Worm (Caenorhabditis elegans) whole organism, mixed stage, embryonic: ENCODE data around the gene mec-17.

Source experiments
- M03D4.4 ChIP-seq: sonication (generic microtip); optimal IDR thresholded peaks from 2 replicates; lab custom pipeline; 2017; ENCODE audit warnings: mild to moderate bottlenecking, missing genetic modification characterization, missing compliant biosample characterization
- bed-3 ChIP-seq: fragments of 200-800 bp; sonication (Bioruptor generic); optimal IDR thresholded peaks from 3 replicates; lab custom pipeline; 2018; ENCODE audit warnings: mild to moderate bottlenecking, missing genetic modification characterization, moderate library complexity, missing compliant biosample characterization
- ceh-39 ChIP-seq: fragments of 150-350 bp; optimal IDR thresholded peaks from 2 replicates; lab custom pipeline; 2014; ENCODE audit warnings: missing biosample characterization, missing genetic modification characterization
- ceh-83 ChIP-seq: fragments of 200-800 bp; sonication (Bioruptor generic); optimal IDR thresholded peaks from 2 replicates; lab custom pipeline; 2018; ENCODE audit warnings: mild to moderate bottlenecking, missing genetic modification characterization, missing compliant biosample characterization
- ces-1 ChIP-seq: fragments of 150-350 bp; optimal IDR thresholded peaks from 2 replicates; lab custom pipeline; 2014; ENCODE audit warnings: missing biosample characterization, missing genetic modification reagents, missing genetic modification characterization
- cnd-1 ChIP-seq: fragments of 200-800 bp; sonication (Bioruptor generic); optimal IDR thresholded peaks from 2 replicates; lab custom pipeline; 2018; ENCODE audit warnings: mild to moderate bottlenecking, missing genetic modification characterization, missing compliant biosample characterization
- drap-1 ChIP-seq: fragments of 200-800 bp; sonication (Bioruptor generic); optimal IDR thresholded peaks from 3 replicates; lab custom pipeline; 2018; ENCODE audit warnings: mild to moderate bottlenecking, missing genetic modification characterization, missing compliant biosample characterization
- elt-1 ChIP-seq: sonication (generic microtip); optimal IDR thresholded peaks from 2 replicates; lab custom pipeline; 2017; ENCODE audit warnings: missing genetic modification characterization, mild to moderate bottlenecking, missing compliant biosample characterization, antibody characterized with exemption, moderate library complexity, borderline replicate concordance; ENCODE audit not compliant: insufficient read depth
- flh-1 ChIP-seq: fragments of 200-800 bp; sonication (Bioruptor generic); optimal IDR thresholded peaks from 2 replicates; lab custom pipeline; 2018; ENCODE audit warnings: mild to moderate bottlenecking, missing genetic modification characterization, moderate library complexity, missing compliant biosample characterization
- ham-2 ChIP-seq: fragments of 200-800 bp; sonication (Bioruptor generic); optimal IDR thresholded peaks from 2 replicates; lab custom pipeline; 2018; ENCODE audit warnings: mild to moderate bottlenecking, missing genetic modification characterization, missing compliant biosample characterization
- hlh-1 ChIP-seq: fragments of 150-350 bp; optimal IDR thresholded peaks from 2 replicates; lab custom pipeline; 2014; ENCODE audit warnings: missing biosample characterization, missing genetic modification reagents, missing genetic modification characterization
- lin-13 ChIP-seq: fragments of 150-350 bp; optimal IDR thresholded peaks from 2 replicates; lab custom pipeline; 2014; ENCODE audit warnings: missing biosample characterization, missing genetic modification characterization
- lin-32 ChIP-seq: fragments of 200-800 bp; sonication (Bioruptor generic); optimal IDR thresholded peaks from 2 replicates; lab custom pipeline; 2018; ENCODE audit warnings: mild to moderate bottlenecking, missing genetic modification characterization, missing compliant biosample characterization
- lsy-2 ChIP-seq: fragments of 150-350 bp; optimal IDR thresholded peaks from 2 replicates; lab custom pipeline; 2014; ENCODE audit warnings: missing biosample characterization, missing genetic modification characterization
- mab-5 ChIP-seq: fragments of 150-350 bp; optimal IDR thresholded peaks from 2 replicates; lab custom pipeline; 2014; ENCODE audit warnings: missing biosample characterization, missing genetic modification characterization
- mep-1 ChIP-seq: fragments of 150-350 bp; optimal IDR thresholded peaks from 2 replicates; lab custom pipeline; 2017; ENCODE audit warnings: missing biosample characterization, missing genetic modification reagents, missing genetic modification characterization, inconsistent platforms
- mls-2 ChIP-seq: sonication (generic microtip); optimal IDR thresholded peaks from 2 replicates; lab custom pipeline; 2016; ENCODE audit warnings: mild to moderate bottlenecking, missing genetic modification characterization, moderate library complexity, missing compliant biosample characterization
- nhr-12 ChIP-seq: fragments of 150-350 bp; optimal IDR thresholded peaks from 2 replicates; lab custom pipeline; 2014; ENCODE audit warnings: missing biosample characterization, missing genetic modification characterization
- nhr-2 ChIP-seq: fragments of 150-350 bp; optimal IDR thresholded peaks from 2 replicates; lab custom pipeline; 2014; ENCODE audit warnings: missing biosample characterization, missing genetic modification characterization
- nhr-237 ChIP-seq: fragments of 150-350 bp; optimal IDR thresholded peaks from 2 replicates; lab custom pipeline; 2014; ENCODE audit warnings: missing biosample characterization, missing genetic modification characterization
- nhr-28 ChIP-seq: fragments of 150-350 bp; optimal IDR thresholded peaks from 2 replicates; lab custom pipeline; 2014; ENCODE audit warnings: missing biosample characterization, missing genetic modification characterization
- nhr-76 ChIP-seq: sonication (generic microtip); optimal IDR thresholded peaks from 2 replicates; lab custom pipeline; 2017; ENCODE audit warnings: missing biosample characterization, missing genetic modification characterization
- pha-4 ChIP-seq: fragments of 150-350 bp; optimal IDR thresholded peaks from 2 replicates; lab custom pipeline; 2018; ENCODE audit warnings: missing biosample characterization, missing genetic modification reagents, missing genetic modification characterization
- sem-2 ChIP-seq: fragments of 200-800 bp; sonication (Bioruptor generic); optimal IDR thresholded peaks from 2 replicates; lab custom pipeline; 2018; ENCODE audit warnings: mild to moderate bottlenecking, missing genetic modification characterization, missing compliant biosample characterization
- snpc-4 ChIP-seq: fragments of 150-350 bp; optimal IDR thresholded peaks from 2 replicates; lab custom pipeline; 2014; ENCODE audit warnings: missing biosample characterization, missing genetic modification characterization
- sptf-1 ChIP-seq: sonication (generic microtip); optimal IDR thresholded peaks from 2 replicates; lab custom pipeline; 2017; ENCODE audit warnings: mild to moderate bottlenecking, missing genetic modification characterization, moderate library complexity, missing compliant biosample characterization
- tbx-8 ChIP-seq: fragments of 200-800 bp; sonication (Bioruptor generic); optimal IDR thresholded peaks from 2 replicates; lab custom pipeline; 2018; ENCODE audit warnings: mild to moderate bottlenecking, missing genetic modification characterization, moderate library complexity, missing compliant biosample characterization
- unc-120 ChIP-seq: sonication (generic microtip); optimal IDR thresholded peaks from 2 replicates; lab custom pipeline; 2017; ENCODE audit warnings: missing genetic modification characterization, missing compliant biosample characterization; ENCODE audit not compliant: poor library complexity, severe bottlenecking
- unc-39 ChIP-seq: fragments of 150-350 bp; optimal IDR thresholded peaks from 2 replicates; lab custom pipeline; 2014; ENCODE audit warnings: missing biosample characterization, missing genetic modification characterization
- unc-62 ChIP-seq: fragments of 150-350 bp; optimal IDR thresholded peaks from 2 replicates; lab custom pipeline; 2014; ENCODE audit warnings: missing biosample characterization, missing genetic modification reagents, missing genetic modification characterization
- zip-8 ChIP-seq: fragments of 150-350 bp; optimal IDR thresholded peaks from 2 replicates; lab custom pipeline; 2014; ENCODE audit warnings: missing biosample characterization, missing genetic modification characterization
- ztf-11 ChIP-seq: fragments of 150-350 bp; optimal IDR thresholded peaks from 2 replicates; lab custom pipeline; 2014; ENCODE audit warnings: missing biosample characterization, missing genetic modification characterization

mec-17 gene

DNA sequence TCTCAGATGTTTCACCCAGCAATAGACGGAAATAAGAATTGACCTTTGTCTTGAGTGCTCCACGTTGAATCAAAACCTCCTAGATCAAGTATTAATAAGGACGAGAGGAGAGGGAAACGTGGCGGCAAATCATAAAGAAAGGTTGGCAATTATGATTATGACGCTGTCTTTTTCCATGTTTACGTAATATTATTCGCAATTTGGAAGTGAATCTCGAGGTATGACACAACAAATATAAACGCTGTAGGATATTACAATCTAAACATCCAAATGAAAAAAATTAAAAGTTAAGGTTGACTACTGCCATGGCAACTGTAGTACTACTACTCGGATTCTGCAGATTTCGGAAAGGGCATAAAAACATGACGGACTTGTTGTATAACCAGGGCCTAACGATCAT lies 19.2 kb upstream of the mec-17 start:
- TF ChIP-seq zip-8 (tag; lab: Kevin White, UChicago) (peak; percentile 51), ham-2 (GFP tag; lab: Kevin White, UChicago) (no peak), nhr-2 (tag; lab: Kevin White, UChicago) (peak; percentile 68)

DNA sequence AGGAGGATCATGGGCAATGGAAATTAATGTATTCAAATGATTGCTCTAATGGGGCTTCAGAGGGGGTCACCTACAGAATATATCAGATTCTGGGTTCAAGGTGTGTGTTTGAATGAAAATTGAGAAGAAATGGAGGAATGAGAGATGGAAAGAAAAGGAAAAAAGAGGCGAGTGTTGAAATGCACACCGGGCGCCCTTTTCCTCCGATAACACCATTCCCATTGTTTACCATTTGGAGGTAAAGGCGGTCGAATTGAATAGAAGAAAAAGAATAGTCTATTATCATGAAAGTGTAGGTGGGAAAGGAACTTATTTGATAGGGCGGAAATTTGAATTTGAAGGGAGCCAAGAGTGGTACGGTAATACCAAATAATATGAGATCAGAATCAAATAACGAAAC lies 18.4 kb upstream of the mec-17 start:
- TF ChIP-seq sptf-1 (tag; lab: Kevin White, UChicago) (no peak), nhr-12 (tag; lab: Kevin White, UChicago) (no peak), ztf-11 (no peak), drap-1 (no peak), flh-1 (GFP tag; lab: Kevin White, UChicago) (no peak), lin-13 (tag; lab: Kevin White, UChicago) (no peak), tbx-8 (GFP tag; lab: Kevin White, UChicago) (no peak), unc-120 (tag; lab: Kevin White, UChicago) (no peak), M03D4.4 (tag; lab: Kevin White, UChicago) (no peak), mep-1 (tag; lab: Kevin White, UChicago) (no peak), zip-8 (tag; lab: Kevin White, UChicago) (no peak), ceh-39 (no peak), elt-1 (tag; lab: Kevin White, UChicago) (no peak), pha-4 (no peak), unc-39 (tag; lab: Kevin White, UChicago) (no peak), nhr-28 (tag; lab: Kevin White, UChicago) (no peak), lin-32 (GFP tag; lab: Kevin White, UChicago) (no peak), bed-3 (GFP tag; lab: Kevin White, UChicago) (no peak), snpc-4 (tag; lab: Kevin White, UChicago) (no peak), hlh-1 (no peak)
- TF ChIP-seq, all 35 proteins: peak for 0

DNA sequence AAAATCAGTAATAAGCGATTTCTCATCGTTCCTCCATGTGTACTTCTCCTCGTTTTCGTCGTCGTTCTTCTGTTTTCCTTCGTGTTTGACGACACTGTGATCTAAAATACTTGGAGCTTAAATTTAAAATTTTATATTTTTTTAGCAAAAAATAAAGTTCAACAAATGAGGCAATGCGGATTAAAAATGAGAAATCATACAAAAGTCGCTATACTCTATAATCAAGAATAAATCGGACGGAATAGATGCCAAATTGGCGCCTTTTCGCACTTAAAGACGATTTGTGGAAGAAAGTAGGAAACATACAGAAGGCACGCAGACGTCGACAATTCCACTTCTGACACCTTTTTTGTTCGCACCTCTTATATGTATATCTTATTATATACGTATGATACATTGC lies 17.0 kb upstream of the mec-17 start, which contains the start of gene rig-4:
Gene rig-4, minus strand, starts transcription at position 101 of the 400 bp plus-strand sequence.
- TF ChIP-seq hlh-1 (no peak), nhr-76 (no peak), ham-2 (GFP tag; lab: Kevin White, UChicago) (no peak), nhr-12 (tag; lab: Kevin White, UChicago) (no peak), lsy-2 (tag; lab: Kevin White, UChicago) (no peak), flh-1 (GFP tag; lab: Kevin White, UChicago) (no peak), mab-5 (no peak), cnd-1 (no peak), drap-1 (no peak), snpc-4 (tag; lab: Kevin White, UChicago) (no peak)

DNA sequence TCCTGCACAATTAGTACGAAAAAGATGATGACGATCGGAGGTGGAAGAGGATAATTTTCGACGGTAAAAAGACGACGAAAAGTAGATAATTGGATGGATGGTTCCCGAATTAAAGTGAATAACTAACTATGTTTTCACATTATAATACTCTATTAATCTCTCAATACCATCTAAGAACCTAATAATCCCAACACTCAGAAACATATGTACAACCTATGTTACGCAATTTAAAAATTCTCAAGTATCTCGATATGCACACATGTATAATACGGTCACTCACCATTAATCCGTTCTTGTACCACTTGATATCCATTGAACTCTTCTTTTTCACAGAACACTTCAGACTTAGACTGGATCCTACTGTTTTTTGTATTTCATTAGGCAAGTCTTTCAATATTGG lies 13.8 kb upstream of the mec-17 start:
- TF ChIP-seq ceh-83 (GFP tag; lab: Kevin White, UChicago) (no peak), nhr-2 (tag; lab: Kevin White, UChicago) (peak; percentile 85), zip-8 (tag; lab: Kevin White, UChicago) (peak; percentile 38)

DNA sequence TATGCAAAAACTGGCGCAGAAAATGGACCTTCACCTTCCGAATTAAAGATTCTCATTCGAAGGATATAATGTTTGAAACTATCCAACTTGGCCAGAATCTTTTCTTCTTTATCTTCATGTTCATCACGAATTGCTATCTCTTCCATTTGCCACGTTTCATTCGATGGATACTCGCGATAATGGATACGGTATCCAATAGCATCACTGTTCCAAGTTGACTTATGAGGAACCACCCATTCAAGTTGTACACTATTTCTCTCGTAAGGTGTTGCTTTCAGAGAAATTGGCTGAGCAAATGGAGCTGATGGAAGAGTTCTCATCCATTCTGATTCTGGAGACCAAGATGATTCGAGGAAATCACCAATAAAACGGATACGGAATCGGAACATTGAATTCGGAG lies 7.7 kb upstream of the mec-17 start:
- TF ChIP-seq nhr-12 (tag; lab: Kevin White, UChicago) (no peak), nhr-76 (no peak), ztf-11 (no peak), drap-1 (no peak), ham-2 (GFP tag; lab: Kevin White, UChicago) (no peak), sem-2 (no peak), mls-2 (no peak), nhr-237 (tag; lab: Kevin White, UChicago) (no peak), M03D4.4 (tag; lab: Kevin White, UChicago) (no peak), lin-13 (tag; lab: Kevin White, UChicago) (no peak), elt-1 (tag; lab: Kevin White, UChicago) (no peak), lsy-2 (tag; lab: Kevin White, UChicago) (no peak), nhr-28 (tag; lab: Kevin White, UChicago) (no peak), ces-1 (no peak), unc-62 (no peak), unc-39 (tag; lab: Kevin White, UChicago) (no peak), sptf-1 (tag; lab: Kevin White, UChicago) (no peak), nhr-2 (tag; lab: Kevin White, UChicago) (no peak)
